Fruit fly (Drosophila melanogaster) whole organism, embryonic: Measurements from ENCODE around the gene CG7685.
A peak's percentile ranks its signal among the peaks of the same experiment; 100 is the strongest.

Experiments used
- Adf1 ChIP-seq: fragments of 200-800 bp; sonication (Bioruptor generic); IDR thresholded peaks from 2 replicates; pipeline ENCODE4 v1.3.6; 2022; ENCODE audit warnings: missing biosample characterization, missing genetic modification characterization
- CG11093 ChIP-seq: fragments of 200-800 bp; sonication (Bioruptor generic); IDR thresholded peaks from 3 replicates; pipeline ENCODE4 v1.3.6; 2022; ENCODE audit warnings: missing biosample characterization, missing genetic modification characterization
- CG12104 ChIP-seq: fragments of 200-800 bp; sonication (Bioruptor generic); optimal IDR thresholded peaks from 3 replicates; lab custom pipeline; 2016; ENCODE audit warnings: missing biosample characterization, missing genetic modification characterization
- CG12391 ChIP-seq: fragments of 200-800 bp; sonication (Bioruptor generic); optimal IDR thresholded peaks from 3 replicates; lab custom pipeline; 2018; ENCODE audit warnings: missing biosample characterization, mild to moderate bottlenecking, missing genetic modification characterization, moderate library complexity
- CG14667 ChIP-seq: fragments of 200-800 bp; sonication (Bioruptor generic); IDR thresholded peaks from 2 replicates; pipeline ENCODE4 v1.3.6; 2022; ENCODE audit warnings: missing biosample characterization, missing genetic modification characterization
- CG1602 ChIP-seq: fragments of 200-800 bp; sonication (Bioruptor generic); optimal IDR thresholded peaks from 3 replicates; lab custom pipeline; 2016; ENCODE audit warnings: missing biosample characterization, missing genetic modification characterization
- CG17328 ChIP-seq: fragments of 200-800 bp; sonication (Bioruptor generic); IDR thresholded peaks from 2 replicates; pipeline ENCODE4 v1.3.6; 2022; ENCODE audit warnings: missing biosample characterization, missing genetic modification characterization
- CG17361 ChIP-seq: fragments of 200-800 bp; sonication (Bioruptor generic); IDR thresholded peaks from 3 replicates; pipeline ENCODE4 v1.3.6; 2022; ENCODE audit warnings: missing biosample characterization, missing genetic modification characterization
- CG17385 ChIP-seq: fragments of 200-800 bp; sonication (Bioruptor generic); optimal IDR thresholded peaks from 3 replicates; lab custom pipeline; 2018; ENCODE audit warnings: missing biosample characterization, mild to moderate bottlenecking, missing genetic modification characterization
- CG2129 ChIP-seq: fragments of 200-800 bp; sonication (Bioruptor generic); IDR thresholded peaks from 2 replicates; pipeline ENCODE4 v1.3.6; 2022; ENCODE audit warnings: missing biosample characterization, missing genetic modification characterization; ENCODE audit not compliant: partially characterized antibody
- CG2202 ChIP-seq: fragments of 200-800 bp; sonication (Bioruptor generic); optimal IDR thresholded peaks from 2 replicates; lab custom pipeline; 2018; ENCODE audit warnings: missing biosample characterization, mild to moderate bottlenecking, missing genetic modification characterization
- CG2875 ChIP-seq: fragments of 200-800 bp; sonication (Bioruptor generic); optimal IDR thresholded peaks from 2 replicates; lab custom pipeline; 2017; ENCODE audit warnings: missing biosample characterization, mild to moderate bottlenecking, missing genetic modification characterization, missing genetic modification reagents
- CG2889 ChIP-seq: fragments of 200-800 bp; sonication (Bioruptor generic); IDR thresholded peaks from 3 replicates; pipeline ENCODE4 v1.3.6; 2022; ENCODE audit warnings: missing biosample characterization, missing genetic modification characterization
- CG30403 ChIP-seq: fragments of 200-800 bp; sonication (Bioruptor generic); optimal IDR thresholded peaks from 3 replicates; lab custom pipeline; 2016; ENCODE audit warnings: missing biosample characterization, missing genetic modification characterization
- CG4617 ChIP-seq: fragments of 200-800 bp; sonication (Bioruptor generic); optimal IDR thresholded peaks from 3 replicates; lab custom pipeline; 2016; ENCODE audit warnings: missing biosample characterization, missing genetic modification characterization, borderline replicate concordance
- CG5953 ChIP-seq: fragments of 200-800 bp; sonication (Bioruptor generic); IDR thresholded peaks from 2 replicates; pipeline ENCODE4 v1.3.6; 2022; ENCODE audit warnings: missing biosample characterization, missing genetic modification characterization
- CG6689 ChIP-seq: fragments of 200-800 bp; sonication (Bioruptor generic); IDR thresholded peaks from 2 replicates; pipeline ENCODE4 v1.3.6; 2022; ENCODE audit warnings: missing biosample characterization, missing genetic modification characterization
- CG6854 ChIP-seq: fragments of 200-800 bp; sonication (Bioruptor generic); optimal IDR thresholded peaks from 3 replicates; lab custom pipeline; 2017; ENCODE audit warnings: missing biosample characterization, mild to moderate bottlenecking, missing genetic modification characterization
- CG7963 ChIP-seq: fragments of 200-800 bp; sonication (Bioruptor generic); IDR thresholded peaks from 3 replicates; pipeline ENCODE4 v1.3.6; 2022; ENCODE audit warnings: missing biosample characterization, missing genetic modification characterization; ENCODE audit not compliant: partially characterized antibody
- CG8290 ChIP-seq, 3 experiments: fragments of 200-800 bp; sonication (Bioruptor generic); optimal IDR thresholded peaks; 2 replicates each; lab custom pipeline; 2016 to 2019; ENCODE audit warnings: missing biosample characterization in 3 of 3, missing genetic modification characterization in 3 of 3, mild to moderate bottlenecking in 2 of 3, moderate library complexity in 1 of 3
- CG8388 ChIP-seq: fragments of 200-800 bp; sonication (Bioruptor generic); optimal IDR thresholded peaks from 2 replicates; lab custom pipeline; 2019; ENCODE audit warnings: missing biosample characterization, mild to moderate bottlenecking, missing genetic modification characterization, moderate library complexity
- CG9817 ChIP-seq: fragments of 200-800 bp; sonication (Bioruptor generic); optimal IDR thresholded peaks from 2 replicates; lab custom pipeline; 2018; ENCODE audit warnings: missing biosample characterization, mild to moderate bottlenecking, missing genetic modification characterization, moderate library complexity
- Camta ChIP-seq: fragments of 200-800 bp; sonication (Bioruptor generic); optimal IDR thresholded peaks from 2 replicates; lab custom pipeline; 2016; ENCODE audit warnings: missing biosample characterization, missing genetic modification characterization
- D ChIP-seq, 2 experiments: fragments of 200-800 bp in 1 of 2; fragments of >200 bp in 1 of 2; sonication (Bioruptor generic) in 1 of 2; optimal IDR thresholded peaks; 2 replicates in 1 of 2; 3 replicates in 1 of 2; lab custom pipeline; 2017; ENCODE audit warnings: mild to moderate bottlenecking in 1 of 2, missing biosample characterization in 1 of 2, missing genetic modification characterization in 1 of 2, missing genetic modification reagents in 1 of 2
- Dref ChIP-seq: fragments of 200-800 bp; sonication (Bioruptor generic); IDR thresholded peaks from 2 replicates; pipeline ENCODE4 v1.3.6; 2022; ENCODE audit warnings: missing biosample characterization, missing genetic modification characterization
- H2.0 ChIP-seq: fragments of 200-800 bp; sonication (Bioruptor generic); IDR thresholded peaks from 2 replicates; pipeline ENCODE4 v1.3.6; 2022; ENCODE audit warnings: missing biosample characterization, missing genetic modification characterization
- HLH3B ChIP-seq: fragments of 200-800 bp; sonication (Bioruptor generic); IDR thresholded peaks from 2 replicates; pipeline ENCODE4 v1.3.6; 2022; ENCODE audit warnings: missing biosample characterization, missing genetic modification characterization
- MESR4 ChIP-seq: fragments of 200-800 bp; sonication (Bioruptor generic); optimal IDR thresholded peaks from 2 replicates; lab custom pipeline; 2018; ENCODE audit warnings: missing biosample characterization, mild to moderate bottlenecking, missing genetic modification characterization, moderate library complexity
- Pdp1 ChIP-seq, 2 experiments: fragments of 200-800 bp; sonication (Bioruptor generic); optimal IDR thresholded peaks; 3 replicates each; lab custom pipeline; 2016; ENCODE audit warnings: missing biosample characterization in 2 of 2, missing genetic modification characterization in 2 of 2, mild to moderate bottlenecking in 1 of 2, moderate library complexity in 1 of 2
- Sry-β ChIP-seq: fragments of 200-800 bp; sonication (Bioruptor generic); optimal IDR thresholded peaks from 2 replicates; lab custom pipeline; 2018; ENCODE audit warnings: missing biosample characterization, mild to moderate bottlenecking, missing genetic modification characterization, moderate library complexity
- Xrp1 ChIP-seq: fragments of 200-800 bp; sonication (Bioruptor generic); IDR thresholded peaks from 2 replicates; pipeline ENCODE4 v1.3.6; 2022; ENCODE audit warnings: missing biosample characterization, missing genetic modification characterization
- crp ChIP-seq, 2 experiments: fragments of 200-800 bp; sonication (Bioruptor generic); optimal IDR thresholded peaks; 2 replicates in 1 of 2; 3 replicates in 1 of 2; lab custom pipeline; 2017; ENCODE audit warnings: missing biosample characterization in 2 of 2, missing genetic modification characterization in 2 of 2, mild to moderate bottlenecking in 1 of 2, moderate library complexity in 1 of 2
- dan ChIP-seq: fragments of 200-800 bp; sonication (Bioruptor generic); IDR thresholded peaks from 2 replicates; pipeline ENCODE4 v1.3.6; 2022; ENCODE audit warnings: missing biosample characterization, missing genetic modification characterization
- eve ChIP-seq, 2 experiments: fragments of >200 bp; optimal IDR thresholded peaks; 2 replicates each; lab custom pipeline; 2017; ENCODE audit warnings: missing biosample characterization in 2 of 2, missing genetic modification characterization in 2 of 2
- ewg ChIP-seq: fragments of 200-800 bp; sonication (Bioruptor generic); optimal IDR thresholded peaks from 3 replicates; lab custom pipeline; 2017; ENCODE audit warnings: mild to moderate bottlenecking, missing biosample characterization, missing genetic modification reagents, missing genetic modification characterization
- gcm ChIP-seq: fragments of 200-800 bp; sonication (Bioruptor generic); optimal IDR thresholded peaks from 2 replicates; lab custom pipeline; 2019; ENCODE audit warnings: missing biosample characterization, mild to moderate bottlenecking, missing genetic modification characterization, moderate library complexity
- gsb-n ChIP-seq: fragments of 200-800 bp; sonication (Bioruptor generic); optimal IDR thresholded peaks from 3 replicates; lab custom pipeline; 2018; ENCODE audit warnings: missing biosample characterization, mild to moderate bottlenecking, missing genetic modification characterization
- jing ChIP-seq: fragments of 200-800 bp; sonication (Bioruptor generic); optimal IDR thresholded peaks from 2 replicates; lab custom pipeline; 2018; ENCODE audit warnings: missing biosample characterization, mild to moderate bottlenecking, missing genetic modification characterization
- lov ChIP-seq, 2 experiments: fragments of 200-800 bp in 1 of 2; fragments of >200 bp in 1 of 2; sonication (Bioruptor generic) in 1 of 2; IDR thresholded peaks in 1 of 2; optimal IDR thresholded peaks in 1 of 2; 2 replicates in 1 of 2; 3 replicates in 1 of 2; pipeline versions ENCODE4 v1.3.6 to Lab custom; 2017 to 2022; ENCODE audit warnings: missing biosample characterization in 1 of 2, missing genetic modification characterization in 1 of 2
- mirr ChIP-seq: fragments of 200-800 bp; sonication (Bioruptor generic); optimal IDR thresholded peaks from 3 replicates; lab custom pipeline; 2018; ENCODE audit warnings: missing biosample characterization, mild to moderate bottlenecking, missing genetic modification characterization
- nerfin-1 ChIP-seq: fragments of 200-800 bp; sonication (Bioruptor generic); optimal IDR thresholded peaks from 3 replicates; lab custom pipeline; 2019; ENCODE audit warnings: missing biosample characterization, mild to moderate bottlenecking, missing genetic modification characterization, moderate library complexity
- nerfin-2 ChIP-seq: fragments of 200-800 bp; sonication (Bioruptor generic); IDR thresholded peaks from 2 replicates; pipeline ENCODE4 v1.3.6; 2022; ENCODE audit warnings: missing biosample characterization, missing genetic modification characterization; ENCODE audit not compliant: partially characterized antibody
- pum ChIP-seq: fragments of 200-800 bp; sonication (Bioruptor generic); optimal IDR thresholded peaks from 2 replicates; lab custom pipeline; 2016; ENCODE audit warnings: missing biosample characterization, missing genetic modification characterization
- ranshi ChIP-seq: fragments of 200-800 bp; sonication (Bioruptor generic); IDR thresholded peaks from 2 replicates; pipeline ENCODE4 v1.3.6; 2022; ENCODE audit warnings: missing biosample characterization, missing genetic modification characterization
- row ChIP-seq: fragments of 200-800 bp; sonication (Bioruptor generic); IDR thresholded peaks from 3 replicates; pipeline ENCODE4 v1.3.6; 2022; ENCODE audit warnings: missing biosample characterization, missing genetic modification characterization
- sens-2 ChIP-seq: fragments of 200-800 bp; sonication (Bioruptor generic); IDR thresholded peaks from 2 replicates; pipeline ENCODE4 v1.3.6; 2022; ENCODE audit warnings: missing biosample characterization, missing genetic modification characterization
- sim ChIP-seq: fragments of 200-800 bp; sonication (Bioruptor generic); IDR thresholded peaks from 2 replicates; pipeline ENCODE4 v1.3.6; 2022; ENCODE audit warnings: missing biosample characterization, missing genetic modification characterization
- wdn ChIP-seq: fragments of 200-800 bp; sonication (Bioruptor generic); IDR thresholded peaks from 2 replicates; pipeline ENCODE4 v1.3.6; 2022; ENCODE audit warnings: missing biosample characterization, missing genetic modification characterization

CG7685 gene

DNA sequence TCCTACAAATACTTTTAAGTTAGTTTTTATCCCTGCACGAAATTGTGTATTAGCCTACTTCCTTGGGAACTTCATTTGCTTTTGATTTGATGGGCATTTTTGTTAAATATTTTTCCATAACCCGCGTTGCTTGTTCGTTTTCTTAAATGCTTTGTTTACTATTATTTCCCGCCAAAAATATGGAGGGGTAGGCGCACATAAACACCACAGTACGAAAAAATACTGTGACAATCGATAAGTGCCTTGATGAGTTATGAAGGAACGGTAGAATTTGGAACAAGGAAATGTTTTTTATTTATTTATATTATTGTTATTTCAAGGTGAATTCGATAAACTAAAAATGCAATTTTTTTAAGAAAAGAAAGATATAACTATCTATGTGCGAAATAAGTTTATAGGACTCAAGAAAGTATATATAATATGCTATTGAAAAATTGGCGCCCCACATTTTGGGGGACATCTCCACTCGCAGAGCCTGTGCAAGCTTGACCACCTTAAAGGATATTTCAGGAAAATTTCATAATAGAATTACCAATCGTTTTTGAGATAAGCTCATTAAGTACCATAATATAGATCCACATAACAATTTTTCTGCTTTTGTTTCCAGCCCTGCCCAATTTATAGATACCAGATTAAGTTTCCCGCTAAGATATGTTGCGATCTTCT, 38.6 kb upstream of the CG7685 start, which contains the start of the genes WRNexo and Nup43 (continued):
- TF ChIP-seq Xrp1 (GFP tag; lab: Robert Waterston, UW) = no peak
- peak; percentile 37 for TF ChIP-seq H2.0 (GFP tag; lab: Robert Waterston, UW)
- TF ChIP-seq CG8290 (GFP tag; optimal IDR thresholded peaks at IDR 0.05; lab: Kevin White, UChicago) = no peak
- TF ChIP-seq CG8290 (tag; optimal IDR thresholded peaks at IDR 0.05; lab: Kevin White, UChicago) = no peak
- TF ChIP-seq CG4617 (GFP tag; lab: Kevin White, UChicago) = no peak
- TF ChIP-seq gcm = no peak
- TF ChIP-seq Dref (GFP tag; lab: Robert Waterston, UW) = peak; percentile 50
- TF ChIP-seq CG12391 (tag; lab: Kevin White, UChicago) = peak; percentile 44
- TF ChIP-seq CG2875 (GFP tag; lab: Kevin White, UChicago) = no peak
- TF ChIP-seq CG6854 = no peak
- peak; percentile 3 for TF ChIP-seq Camta (GFP tag; lab: Kevin White, UChicago)
- no peak for TF ChIP-seq CG2202 (tag; lab: Kevin White, UChicago)
- TF ChIP-seq HLH3B (GFP tag; lab: Robert Waterston, UW) = no peak
- TF ChIP-seq D (optimal IDR thresholded peaks at IDR 0.05; lab: Kevin White, UChicago) = no peak
- no peak for TF ChIP-seq D (GFP tag; optimal IDR thresholded peaks at IDR 0.05; lab: Kevin White, UChicago)
- peak; percentile 55 for TF ChIP-seq CG9817
- TF ChIP-seq sens-2 (GFP tag; lab: Robert Waterston, UW) = no peak
- no peak for TF ChIP-seq ewg (GFP tag; lab: Kevin White, UChicago)
- TF ChIP-seq eve (GFP tag; optimal IDR thresholded peaks at IDR 0.05; lab: Kevin White, UChicago) = no peak
- no peak for TF ChIP-seq CG17385 (GFP tag; lab: Kevin White, UChicago)
- TF ChIP-seq pum (GFP tag; lab: Kevin White, UChicago) = peak; percentile 47
- TF ChIP-seq CG6689 (GFP tag; lab: Robert Waterston, UW) = peak; percentile 30; the same call in 1 of the 2 replicates
- no peak for TF ChIP-seq crp (GFP tag; optimal IDR thresholded peaks at IDR 0.05; lab: Kevin White, UChicago)
- TF ChIP-seq ranshi (GFP tag; lab: Robert Waterston, UW) = peak; percentile 47; the same call in 1 of the 2 replicates
- TF ChIP-seq CG11093 = no peak
- TF ChIP-seq CG2129 (GFP tag; lab: Robert Waterston, UW) = no peak
- TF ChIP-seq nerfin-1 (tag; lab: Kevin White, UChicago) = peak; percentile 14
- peak; percentile 36 for TF ChIP-seq CG1602 (GFP tag; lab: Kevin White, UChicago)
- TF ChIP-seq mirr (GFP tag; lab: Kevin White, UChicago) = no peak
- no peak for TF ChIP-seq dan (GFP tag; lab: Robert Waterston, UW)
- no peak for TF ChIP-seq Adf1 (GFP tag; lab: Robert Waterston, UW)
- no peak for TF ChIP-seq sim (GFP tag; lab: Robert Waterston, UW)
- TF ChIP-seq Pdp1 (GFP tag; optimal IDR thresholded peaks at IDR 0.05; lab: Kevin White, UChicago) = peak; percentile 9 to 50
- no peak for TF ChIP-seq Sry-β
- TF ChIP-seq wdn = no peak
- TF ChIP-seq CG17361 (GFP tag; lab: Robert Waterston, UW) = peak; percentile 84
- TF ChIP-seq CG30403 (GFP tag; lab: Kevin White, UChicago) = peak; percentile 61
- no peak for TF ChIP-seq CG7963 (GFP tag; lab: Robert Waterston, UW)
- no peak for TF ChIP-seq jing
- TF ChIP-seq nerfin-2 = no peak
- no peak for TF ChIP-seq MESR4 (GFP tag; lab: Kevin White, UChicago)
- no peak for TF ChIP-seq CG5953 (GFP tag; lab: Robert Waterston, UW)
- TF ChIP-seq gsb-n (tag; lab: Kevin White, UChicago) = no peak
- no peak for TF ChIP-seq CG12104 (GFP tag; lab: Kevin White, UChicago)
- no peak for TF ChIP-seq CG17328 (GFP tag; lab: Robert Waterston, UW)
- no peak for TF ChIP-seq CG2889
- TF ChIP-seq lov (optimal IDR thresholded peaks at IDR 0.05; lab: Kevin White, UChicago) = no peak
- no peak for TF ChIP-seq lov (GFP tag; IDR thresholded peaks at IDR 0.05; lab: Robert Waterston, UW)
- no peak for TF ChIP-seq CG8388 (GFP tag; lab: Kevin White, UChicago)
- peak; percentile 72 for TF ChIP-seq row (GFP tag; lab: Robert Waterston, UW)
- TF ChIP-seq CG14667 (GFP tag; lab: Robert Waterston, UW) = no peak
